Worm (Caenorhabditis elegans) whole organism, mixed stage, embryonic: ENCODE measurements around the gene F53F1.2.

ENCODE experiments used
- blmp-1 ChIP-seq: fragments of 150-350 bp; optimal IDR thresholded peaks from 2 replicates; lab custom pipeline; 2014; ENCODE audit warnings: missing biosample characterization, missing genetic modification characterization
- ces-1 ChIP-seq: fragments of 150-350 bp; optimal IDR thresholded peaks from 2 replicates; lab custom pipeline; 2014; ENCODE audit warnings: missing biosample characterization, missing genetic modification reagents, missing genetic modification characterization
- elt-1 ChIP-seq: sonication (generic microtip); optimal IDR thresholded peaks from 2 replicates; lab custom pipeline; 2017; ENCODE audit warnings: missing genetic modification characterization, mild to moderate bottlenecking, missing compliant biosample characterization, antibody characterized with exemption, moderate library complexity, borderline replicate concordance; ENCODE audit not compliant: insufficient read depth
- lsy-2 ChIP-seq: fragments of 150-350 bp; optimal IDR thresholded peaks from 2 replicates; lab custom pipeline; 2014; ENCODE audit warnings: missing biosample characterization, missing genetic modification characterization
- mls-2 ChIP-seq: sonication (generic microtip); optimal IDR thresholded peaks from 2 replicates; lab custom pipeline; 2016; ENCODE audit warnings: mild to moderate bottlenecking, missing genetic modification characterization, moderate library complexity, missing compliant biosample characterization
- pha-4 ChIP-seq: fragments of 150-350 bp; optimal IDR thresholded peaks from 2 replicates; lab custom pipeline; 2018; ENCODE audit warnings: missing biosample characterization, missing genetic modification reagents, missing genetic modification characterization
- snpc-4 ChIP-seq: fragments of 150-350 bp; optimal IDR thresholded peaks from 2 replicates; lab custom pipeline; 2014; ENCODE audit warnings: missing biosample characterization, missing genetic modification characterization
- sptf-1 ChIP-seq: sonication (generic microtip); optimal IDR thresholded peaks from 2 replicates; lab custom pipeline; 2017; ENCODE audit warnings: mild to moderate bottlenecking, missing genetic modification characterization, moderate library complexity, missing compliant biosample characterization
- tbx-8 ChIP-seq: fragments of 200-800 bp; sonication (Bioruptor generic); optimal IDR thresholded peaks from 2 replicates; lab custom pipeline; 2018; ENCODE audit warnings: mild to moderate bottlenecking, missing genetic modification characterization, moderate library complexity, missing compliant biosample characterization
- unc-120 ChIP-seq: sonication (generic microtip); optimal IDR thresholded peaks from 2 replicates; lab custom pipeline; 2017; ENCODE audit warnings: missing genetic modification characterization, missing compliant biosample characterization; ENCODE audit not compliant: poor library complexity, severe bottlenecking
- unc-39 ChIP-seq: fragments of 150-350 bp; optimal IDR thresholded peaks from 2 replicates; lab custom pipeline; 2014; ENCODE audit warnings: missing biosample characterization, missing genetic modification characterization
- ztf-11 ChIP-seq: fragments of 150-350 bp; optimal IDR thresholded peaks from 2 replicates; lab custom pipeline; 2014; ENCODE audit warnings: missing biosample characterization, missing genetic modification characterization

- TF ChIP-seq ztf-11 (no peak), sptf-1 (tag; lab: Kevin White, UChicago) (no peak), snpc-4 (no peak), unc-39 (tag; lab: Kevin White, UChicago) (no peak), blmp-1 (tag; lab: Kevin White, UChicago) (no peak), ces-1 (GFP tag; lab: Kevin White, UChicago) (no peak), unc-120 (no peak), pha-4 (tag; lab: Kevin White, UChicago) (no peak), tbx-8 (no peak), elt-1 (tag; lab: Kevin White, UChicago) (no peak), mls-2 (tag; lab: Kevin White, UChicago) (no peak), lsy-2 (tag; lab: Kevin White, UChicago) (no peak)
Measured at ce11 chrV:13442819-13443218, 36.2 kb downstream of the F53F1.2 start.
